Fruit fly (Drosophila melanogaster) whole organism, embryonic: ENCODE data around the gene CG15534.
A peak's percentile ranks its signal among the peaks of the same experiment; 100 is the strongest.

Experiments
- ATbp ChIP-seq: fragments of 200-800 bp; sonication (Bioruptor generic); optimal IDR thresholded peaks from 2 replicates; lab custom pipeline; 2017; ENCODE audit warnings: missing biosample characterization, mild to moderate bottlenecking, missing genetic modification characterization, missing genetic modification reagents
- BEAF-32 ChIP-seq: fragments of 200-800 bp; sonication (Bioruptor generic); optimal IDR thresholded peaks from 3 replicates; lab custom pipeline; 2017; ENCODE audit warnings: missing biosample characterization, missing genetic modification characterization, mild to moderate bottlenecking, moderate library complexity, missing genetic modification reagents
- Bdp1 ChIP-seq: fragments of 200-800 bp; sonication (Bioruptor generic); optimal IDR thresholded peaks from 3 replicates; lab custom pipeline; 2016; ENCODE audit warnings: missing biosample characterization, missing genetic modification characterization
- CG11456 ChIP-seq: fragments of 200-800 bp; sonication (Bioruptor generic); IDR thresholded peaks from 3 replicates; pipeline ENCODE4 v1.3.6; 2022; ENCODE audit warnings: missing biosample characterization, missing genetic modification characterization
- CG11696 ChIP-seq: fragments of 200-800 bp; sonication (Bioruptor generic); IDR thresholded peaks from 2 replicates; pipeline ENCODE4 v1.3.6; 2022; ENCODE audit warnings: missing biosample characterization, missing genetic modification characterization
- CG14441 ChIP-seq: fragments of 200-800 bp; sonication (Bioruptor generic); IDR thresholded peaks from 2 replicates; pipeline ENCODE4 v1.3.6; 2022; ENCODE audit warnings: missing biosample characterization, missing genetic modification characterization
- CG14710 ChIP-seq: fragments of 200-800 bp; sonication (Bioruptor generic); optimal IDR thresholded peaks from 3 replicates; lab custom pipeline; 2019; ENCODE audit warnings: missing biosample characterization, mild to moderate bottlenecking, missing genetic modification characterization, moderate library complexity
- CG17568 ChIP-seq: fragments of 200-800 bp; sonication (Bioruptor generic); optimal IDR thresholded peaks from 2 replicates; lab custom pipeline; 2018; ENCODE audit warnings: missing biosample characterization, mild to moderate bottlenecking, missing genetic modification characterization, moderate library complexity
- CG2202 ChIP-seq: fragments of 200-800 bp; sonication (Bioruptor generic); optimal IDR thresholded peaks from 2 replicates; lab custom pipeline; 2018; ENCODE audit warnings: missing biosample characterization, mild to moderate bottlenecking, missing genetic modification characterization
- CG2712 ChIP-seq: fragments of 200-800 bp; optimal IDR thresholded peaks from 3 replicates; lab custom pipeline; 2019; ENCODE audit warnings: missing biosample characterization, mild to moderate bottlenecking, missing genetic modification characterization, moderate library complexity
- CG2875 ChIP-seq: fragments of 200-800 bp; sonication (Bioruptor generic); optimal IDR thresholded peaks from 2 replicates; lab custom pipeline; 2017; ENCODE audit warnings: missing biosample characterization, mild to moderate bottlenecking, missing genetic modification characterization, missing genetic modification reagents
- CG31388 ChIP-seq: fragments of 200-800 bp; sonication (Bioruptor generic); optimal IDR thresholded peaks from 2 replicates; lab custom pipeline; 2016; ENCODE audit warnings: missing biosample characterization, missing genetic modification characterization
- CG32767 ChIP-seq: fragments of 200-800 bp; sonication (Bioruptor generic); IDR thresholded peaks from 2 replicates; pipeline ENCODE4 v1.3.6; 2022; ENCODE audit warnings: missing biosample characterization, missing genetic modification characterization
- CG34376 ChIP-seq: fragments of 200-800 bp; sonication (Bioruptor generic); optimal IDR thresholded peaks from 2 replicates; lab custom pipeline; 2018; ENCODE audit warnings: missing biosample characterization, mild to moderate bottlenecking, missing genetic modification characterization
- CG34422 ChIP-seq: fragments of 200-800 bp; sonication (Bioruptor generic); IDR thresholded peaks from 3 replicates; pipeline ENCODE4 v1.3.6; 2022; ENCODE audit warnings: missing biosample characterization, missing genetic modification characterization
- CG4707 ChIP-seq: fragments of 200-800 bp; sonication (Bioruptor generic); optimal IDR thresholded peaks from 2 replicates; lab custom pipeline; 2018; ENCODE audit warnings: missing biosample characterization, mild to moderate bottlenecking, missing genetic modification characterization, moderate library complexity
- CG6654 ChIP-seq: fragments of 200-800 bp; sonication (Bioruptor generic); optimal IDR thresholded peaks from 2 replicates; lab custom pipeline; 2017; ENCODE audit warnings: missing biosample characterization, mild to moderate bottlenecking, missing genetic modification characterization
- CG6791 ChIP-seq: fragments of 200-800 bp; sonication (Bioruptor generic); IDR thresholded peaks from 3 replicates; pipeline ENCODE4 v1.3.6; 2022; ENCODE audit warnings: missing biosample characterization, missing genetic modification characterization; ENCODE audit not compliant: partially characterized antibody
- CG7839 ChIP-seq: fragments of 200-800 bp; sonication (Bioruptor generic); optimal IDR thresholded peaks from 3 replicates; lab custom pipeline; 2018; ENCODE audit warnings: missing biosample characterization, mild to moderate bottlenecking, missing genetic modification characterization, moderate library complexity
- CG8290 ChIP-seq, 3 experiments: fragments of 200-800 bp; sonication (Bioruptor generic); optimal IDR thresholded peaks; 2 replicates each; lab custom pipeline; 2016 to 2019; ENCODE audit warnings: missing biosample characterization in 3 of 3, missing genetic modification characterization in 3 of 3, mild to moderate bottlenecking in 2 of 3, moderate library complexity in 1 of 3
- CG8478 ChIP-seq: fragments of >200 bp; optimal IDR thresholded peaks from 2 replicates; lab custom pipeline; 2018
- CG9876 ChIP-seq: fragments of 200-800 bp; sonication (Bioruptor generic); optimal IDR thresholded peaks from 2 replicates; lab custom pipeline; 2016; ENCODE audit warnings: missing biosample characterization, missing genetic modification characterization
- D19A ChIP-seq: fragments of 200-800 bp; optimal IDR thresholded peaks from 3 replicates; lab custom pipeline; 2019; ENCODE audit warnings: missing biosample characterization, mild to moderate bottlenecking, missing genetic modification characterization, moderate library complexity
- H2.0 ChIP-seq: fragments of 200-800 bp; sonication (Bioruptor generic); IDR thresholded peaks from 2 replicates; pipeline ENCODE4 v1.3.6; 2022; ENCODE audit warnings: missing biosample characterization, missing genetic modification characterization
- HLH4C ChIP-seq: fragments of 200-800 bp; sonication (Bioruptor generic); IDR thresholded peaks from 3 replicates; pipeline ENCODE4 v1.3.6; 2022; ENCODE audit warnings: missing biosample characterization, missing genetic modification characterization; ENCODE audit not compliant: partially characterized antibody
- HmgD ChIP-seq: fragments of 200-800 bp; sonication (Bioruptor generic); optimal IDR thresholded peaks from 3 replicates; lab custom pipeline; 2016; ENCODE audit warnings: missing biosample characterization, missing genetic modification characterization
- Jarid2 ChIP-seq: fragments of 200-800 bp; sonication (Bioruptor generic); optimal IDR thresholded peaks from 3 replicates; lab custom pipeline; 2017; ENCODE audit warnings: mild to moderate bottlenecking, missing biosample characterization, missing genetic modification reagents, missing genetic modification characterization
- Lhr ChIP-seq: fragments of 200-800 bp; sonication (Bioruptor generic); optimal IDR thresholded peaks from 3 replicates; lab custom pipeline; 2017; ENCODE audit warnings: mild to moderate bottlenecking, missing biosample characterization, missing genetic modification reagents, missing genetic modification characterization
- Lim3 ChIP-seq: fragments of 200-800 bp; sonication (Bioruptor generic); IDR thresholded peaks from 2 replicates; pipeline ENCODE4 v1.3.6; 2022; ENCODE audit warnings: missing biosample characterization, missing genetic modification characterization
- Med ChIP-seq: fragments of 200-800 bp; sonication (Bioruptor generic); peaks from one replicate; lab custom pipeline; 2016; ENCODE audit warnings: missing biosample characterization, missing genetic modification characterization, mild to moderate bottlenecking, inconsistent platforms, moderate library complexity
- Pdp1 ChIP-seq, 2 experiments: fragments of 200-800 bp; sonication (Bioruptor generic); optimal IDR thresholded peaks; 3 replicates each; lab custom pipeline; 2016; ENCODE audit warnings: missing biosample characterization in 2 of 2, missing genetic modification characterization in 2 of 2, mild to moderate bottlenecking in 1 of 2, moderate library complexity in 1 of 2
- Trl ChIP-seq, 3 experiments: fragments of >200 bp in 2 of 3; fragments of 200-800 bp in 1 of 3; sonication (Bioruptor generic) in 1 of 3; optimal IDR thresholded peaks; 2 replicates in 1 of 3; 3 replicates in 2 of 3; lab custom pipeline; 2016 to 2017; ENCODE audit warnings: missing biosample characterization in 1 of 3, missing genetic modification characterization in 1 of 3
- YL-1 ChIP-seq: fragments of 200-800 bp; sonication (Bioruptor generic); optimal IDR thresholded peaks from 3 replicates; lab custom pipeline; 2017; ENCODE audit warnings: missing biosample characterization, mild to moderate bottlenecking, missing genetic modification characterization
- corto ChIP-seq: fragments of 200-800 bp; sonication (Bioruptor generic); optimal IDR thresholded peaks from 2 replicates; lab custom pipeline; 2016; ENCODE audit warnings: missing biosample characterization, mild to moderate bottlenecking, missing genetic modification characterization, moderate library complexity
- crol ChIP-seq: fragments of 200-800 bp; sonication (Bioruptor generic); IDR thresholded peaks from 2 replicates; pipeline ENCODE4 v1.3.6; 2022; ENCODE audit warnings: missing biosample characterization, missing genetic modification characterization
- ewg ChIP-seq: fragments of 200-800 bp; sonication (Bioruptor generic); optimal IDR thresholded peaks from 3 replicates; lab custom pipeline; 2017; ENCODE audit warnings: mild to moderate bottlenecking, missing biosample characterization, missing genetic modification reagents, missing genetic modification characterization
- fd3F ChIP-seq: fragments of 200-800 bp; sonication (Bioruptor generic); optimal IDR thresholded peaks from 2 replicates; lab custom pipeline; 2018; ENCODE audit warnings: missing biosample characterization, mild to moderate bottlenecking, missing genetic modification characterization, moderate library complexity
- gfzf ChIP-seq: fragments of 200-800 bp; sonication (Bioruptor generic); optimal IDR thresholded peaks from 2 replicates; lab custom pipeline; 2016; ENCODE audit warnings: missing biosample characterization, mild to moderate bottlenecking, missing genetic modification characterization, moderate library complexity
- ind ChIP-seq: fragments of 200-800 bp; sonication (Bioruptor generic); optimal IDR thresholded peaks from 3 replicates; lab custom pipeline; 2016; ENCODE audit warnings: missing biosample characterization, missing genetic modification characterization
- nau ChIP-seq: fragments of 200-800 bp; sonication (Bioruptor generic); optimal IDR thresholded peaks from 3 replicates; lab custom pipeline; 2017; ENCODE audit warnings: missing biosample characterization, mild to moderate bottlenecking, missing genetic modification characterization, missing genetic modification reagents
- nerfin-2 ChIP-seq: fragments of 200-800 bp; sonication (Bioruptor generic); IDR thresholded peaks from 2 replicates; pipeline ENCODE4 v1.3.6; 2022; ENCODE audit warnings: missing biosample characterization, missing genetic modification characterization; ENCODE audit not compliant: partially characterized antibody
- pan ChIP-seq, 4 experiments: fragments of >200 bp in 3 of 4; fragments of 200-800 bp in 1 of 4; sonication (Bioruptor generic) in 1 of 4; optimal IDR thresholded peaks in 3 of 4; IDR thresholded peaks in 1 of 4; 2 replicates each; pipeline versions ENCODE4 v1.3.6 to Lab custom; 2017 to 2022; ENCODE audit warnings: missing biosample characterization in 2 of 4, missing genetic modification characterization in 2 of 4, mixed read lengths in 1 of 4
- pnt ChIP-seq: fragments of 200-800 bp; sonication (Bioruptor generic); optimal IDR thresholded peaks from 3 replicates; lab custom pipeline; 2016; ENCODE audit warnings: missing biosample characterization, missing genetic modification characterization
- sc ChIP-seq, 3 experiments: fragments of >200 bp in 2 of 3; fragments of 200-800 bp in 1 of 3; sonication (Bioruptor generic) in 1 of 3; optimal IDR thresholded peaks; 2 replicates in 2 of 3; 3 replicates in 1 of 3; lab custom pipeline; 2017; ENCODE audit warnings: mild to moderate bottlenecking in 1 of 3, missing biosample characterization in 1 of 3, missing genetic modification characterization in 1 of 3, missing genetic modification reagents in 1 of 3
- scrt ChIP-seq: fragments of 200-800 bp; sonication (Bioruptor generic); optimal IDR thresholded peaks from 2 replicates; lab custom pipeline; 2018; ENCODE audit warnings: missing biosample characterization, mild to moderate bottlenecking, missing genetic modification characterization, moderate library complexity
- sim ChIP-seq: fragments of 200-800 bp; sonication (Bioruptor generic); IDR thresholded peaks from 2 replicates; pipeline ENCODE4 v1.3.6; 2022; ENCODE audit warnings: missing biosample characterization, missing genetic modification characterization
- wdn ChIP-seq: fragments of 200-800 bp; sonication (Bioruptor generic); IDR thresholded peaks from 2 replicates; pipeline ENCODE4 v1.3.6; 2022; ENCODE audit warnings: missing biosample characterization, missing genetic modification characterization

CG15534 gene

DNA sequence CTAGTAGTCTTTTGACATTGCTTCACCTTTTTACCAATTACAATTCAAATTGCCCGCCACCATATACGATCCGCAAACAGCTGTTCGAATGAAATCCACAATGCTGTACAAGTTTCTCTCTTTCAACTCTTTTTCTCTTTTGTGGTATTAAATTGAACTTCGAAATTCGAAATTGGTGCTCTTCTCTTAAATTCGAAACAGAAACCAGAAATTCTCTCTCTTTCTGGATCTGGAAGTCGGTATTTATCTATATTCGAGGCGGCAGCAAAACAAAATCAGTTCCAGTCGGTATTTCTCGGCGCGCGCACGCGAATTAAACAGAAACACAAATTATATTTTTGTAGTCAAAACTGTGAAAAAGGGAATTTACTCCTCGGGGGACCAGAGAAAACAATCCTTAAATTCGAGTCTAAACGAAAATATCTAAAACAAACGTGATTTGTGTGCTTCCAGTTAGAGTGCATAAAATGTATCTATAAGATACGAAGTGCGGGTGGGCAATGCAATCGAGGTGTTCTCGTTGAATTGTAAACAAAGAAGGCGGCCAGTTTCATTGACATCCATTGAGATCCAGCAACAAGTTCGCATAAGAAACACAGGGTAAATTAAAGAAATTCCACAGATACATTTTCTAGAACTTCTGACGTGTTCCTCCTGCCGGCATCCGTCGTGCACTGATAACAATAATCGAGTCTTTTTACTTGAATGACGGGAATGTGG, 34.1 kb downstream of the CG15534 start, which contains the start of gene PH4alphaEFB (continued):
- TF ChIP-seq CG2875 (GFP tag; lab: Kevin White, UChicago) (no peak), CG8290 (GFP tag; optimal IDR thresholded peaks at IDR 0.05; lab: Kevin White, UChicago) (no peak), CG8290 (tag; optimal IDR thresholded peaks at IDR 0.05; lab: Kevin White, UChicago) (no peak), Jarid2 (GFP tag; lab: Kevin White, UChicago) (peak; percentile 94), ATbp (GFP tag; lab: Kevin White, UChicago) (no peak), D19A (peak; percentile 43), CG31388 (GFP tag; lab: Kevin White, UChicago) (no peak), CG17568 (GFP tag; lab: Kevin White, UChicago) (peak; percentile 58), YL-1 (peak; percentile 27), CG4707 (GFP tag; lab: Kevin White, UChicago) (no peak), CG34422 (GFP tag; lab: Robert Waterston, UW) (peak; percentile 56; the same call in 2 of the 3 replicates), crol (GFP tag; lab: Robert Waterston, UW) (no peak), CG9876 (GFP tag; lab: Kevin White, UChicago) (no peak), CG14441 (GFP tag; lab: Robert Waterston, UW) (no peak), Med (GFP tag; lab: Kevin White, UChicago) (peak; percentile 43), Lim3 (GFP tag; lab: Robert Waterston, UW) (no peak), HmgD (GFP tag; lab: Kevin White, UChicago) (no peak), CG7839 (peak; percentile 12), CG2202 (tag; lab: Kevin White, UChicago) (no peak), Lhr (GFP tag; lab: Kevin White, UChicago) (no peak), ewg (GFP tag; lab: Kevin White, UChicago) (peak; percentile 76), sim (GFP tag; lab: Robert Waterston, UW) (no peak), nau (peak; percentile 34), CG6654 (GFP tag; lab: Kevin White, UChicago) (no peak), CG32767 (GFP tag; lab: Robert Waterston, UW) (no peak; the same call in 1 of the 2 replicates), HLH4C (GFP tag; lab: Robert Waterston, UW) (0 out of 3 replicates have a peak, but pooled peaks have one; percentile 37), CG6791 (GFP tag; lab: Robert Waterston, UW) (no peak), CG2712 (tag; lab: Kevin White, UChicago) (peak; percentile 33), Pdp1 (GFP tag; optimal IDR thresholded peaks at IDR 0.05; lab: Kevin White, UChicago) (no peak), ind (GFP tag; lab: Kevin White, UChicago) (no peak), BEAF-32 (GFP tag; lab: Kevin White, UChicago) (no peak), CG11696 (no peak), CG8478 (lab: Kevin White, UChicago) (no peak), H2.0 (GFP tag; lab: Robert Waterston, UW) (no peak), scrt (peak; percentile 84), nerfin-2 (GFP tag; lab: Robert Waterston, UW) (no peak), Trl (optimal IDR thresholded peaks at IDR 0.05; lab: Kevin White, UChicago) (peak; percentile 84 to 94), Trl (GFP tag; optimal IDR thresholded peaks at IDR 0.05; lab: Kevin White, UChicago) (no peak), corto (no peak), fd3F (GFP tag; lab: Kevin White, UChicago) (no peak), CG14710 (tag; lab: Kevin White, UChicago) (no peak), pan (optimal IDR thresholded peaks at IDR 0.05; lab: Kevin White, UChicago) (no peak), pan (GFP tag; optimal IDR thresholded peaks at IDR 0.05 in 1 of 2, IDR thresholded peaks at IDR 0.05 in 1 of 2) (no peak), Bdp1 (GFP tag; lab: Kevin White, UChicago) (no peak), CG11456 (no peak), sc (optimal IDR thresholded peaks at IDR 0.05; lab: Kevin White, UChicago) (no peak), sc (GFP tag; optimal IDR thresholded peaks at IDR 0.05; lab: Kevin White, UChicago) (no peak), gfzf (GFP tag; lab: Kevin White, UChicago) (peak; percentile 33), pnt (GFP tag; lab: Kevin White, UChicago) (no peak), CG34376 (GFP tag; lab: Kevin White, UChicago) (peak; percentile 74), wdn (GFP tag; lab: Robert Waterston, UW) (no peak)
